Worm (Caenorhabditis elegans) whole organism, L3 larva: ENCODE data around the gene phf-32.

Experiments used
- ama-1 ChIP-seq: fragments of 150-350 bp; optimal IDR thresholded peaks from 2 replicates; lab custom pipeline; 2018
- hmg-11 ChIP-seq: sonication (generic microtip); optimal IDR thresholded peaks from 2 replicates; lab custom pipeline; 2016; ENCODE audit warnings: missing genetic modification characterization, missing compliant biosample characterization
- lin-39 ChIP-seq: fragments of 150-350 bp; optimal IDR thresholded peaks from 2 replicates; lab custom pipeline; 2018; ENCODE audit warnings: missing biosample characterization, missing genetic modification reagents, missing genetic modification characterization
- mdl-1 ChIP-seq: fragments of 150-350 bp; optimal IDR thresholded peaks from 2 replicates; lab custom pipeline; 2014; ENCODE audit warnings: missing biosample characterization, missing genetic modification characterization
- nfya-1 ChIP-seq: sonication (generic microtip); optimal IDR thresholded peaks from 2 replicates; lab custom pipeline; 2017; ENCODE audit warnings: missing genetic modification characterization, mild to moderate bottlenecking, missing compliant biosample characterization, antibody characterized with exemption, moderate library complexity; ENCODE audit not compliant: insufficient read depth
- nhr-76 ChIP-seq: fragments of 150-350 bp; sonication (generic microtip); optimal IDR thresholded peaks from 5 replicates; lab custom pipeline; 2014; ENCODE audit warnings: missing biosample characterization, missing genetic modification characterization
- nhr-77 ChIP-seq: fragments of 150-350 bp; optimal IDR thresholded peaks from 2 replicates; lab custom pipeline; 2014; ENCODE audit warnings: missing biosample characterization, missing genetic modification characterization
- pqm-1 ChIP-seq: fragments of 150-350 bp; optimal IDR thresholded peaks from 2 replicates; lab custom pipeline; 2017; ENCODE audit warnings: missing biosample characterization, missing genetic modification characterization, inconsistent platforms
- unc-62 ChIP-seq: fragments of 150-350 bp; sonication (generic microtip); optimal IDR thresholded peaks from 4 replicates; lab custom pipeline; 2014; ENCODE audit warnings: missing biosample characterization, missing genetic modification reagents, missing genetic modification characterization
- ztf-11 ChIP-seq: fragments of 150-350 bp; optimal IDR thresholded peaks from 2 replicates; lab custom pipeline; 2014; ENCODE audit warnings: missing biosample characterization, missing genetic modification characterization
- ztf-4 ChIP-seq: fragments of 150-350 bp; optimal IDR thresholded peaks from 2 replicates; lab custom pipeline; 2014; ENCODE audit warnings: missing biosample characterization, missing genetic modification characterization

- TF ChIP-seq lin-39 (tag; lab: Kevin White, UChicago) (no peak), mdl-1 (tag; lab: Kevin White, UChicago) (no peak), unc-62 (GFP tag; lab: Kevin White, UChicago) (no peak), hmg-11 (tag; lab: Kevin White, UChicago) (no peak), ama-1 (lab: Kevin White, UChicago) (no peak), nhr-76 (tag; lab: Kevin White, UChicago) (no peak), nhr-77 (tag; lab: Kevin White, UChicago) (no peak), ztf-4 (tag; lab: Kevin White, UChicago) (no peak), nfya-1 (tag; lab: Kevin White, UChicago) (no peak), ztf-11 (tag; lab: Kevin White, UChicago) (no peak), pqm-1 (tag; lab: Kevin White, UChicago) (no peak)
Observed at ce11 chrX:12314395-12314794, 7.7 kb downstream of the phf-32 start.
